Fruit fly (Drosophila melanogaster): ENCODE measurements around the gene CG9920.

- TF ChIP-seq spab (GFP tag; optimal IDR thresholded peaks at IDR 0.05) (no peak), CG32006 (GFP tag; optimal IDR thresholded peaks at IDR 0.05) (no peak), dsx (GFP tag; optimal IDR thresholded peaks at IDR 0.05; ENCODE audit: poor library complexity, severe bottlenecking) (no peak), ss (GFP tag; optimal IDR thresholded peaks at IDR 0.05) (no peak), CG6276 (GFP tag; optimal IDR thresholded peaks at IDR 0.05) (no peak), Eip75B (GFP tag; optimal IDR thresholded peaks at IDR 0.05) (no peak), CG3919 (GFP tag; optimal IDR thresholded peaks at IDR 0.05) (no peak), Gug (GFP tag; IDR thresholded peaks at IDR 0.05) (no peak)
These were observed 12.3 kb downstream of the CG9920 start for dm6 chr3R:14085555-14085954.

Measured in whole organism, prepupa.